Worm (Caenorhabditis elegans): ENCODE measurements around the gene nhx-3.

nhx-3 gene

DNA sequence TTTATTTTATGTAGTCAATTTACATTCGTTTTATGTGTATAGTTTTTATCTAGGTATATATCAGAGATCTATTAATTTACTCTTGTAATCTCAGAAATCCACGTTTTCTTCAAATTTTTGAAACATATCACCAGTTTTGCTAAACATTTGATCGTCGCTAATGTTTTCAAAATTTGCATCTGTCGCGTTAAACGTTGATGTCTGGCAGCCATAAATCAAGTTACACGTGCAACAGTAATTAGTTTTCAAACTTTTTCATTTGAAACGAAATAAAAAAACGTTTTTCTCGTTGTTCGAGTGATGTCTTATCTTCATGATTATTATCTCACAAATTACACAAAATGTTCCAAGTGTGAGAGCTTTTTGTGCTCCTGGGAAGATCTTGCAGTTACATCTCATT is 47.9 kb downstream of the nhx-3 start, which contains the start of gene srh-79:
srh-79 (plus strand) TSS at position 301 of the 400 bp plus-strand sequence.
- TF ChIP-seq pes-1 (GFP tag; IDR thresholded peaks at IDR 0.05) (no peak), F13C5.2 (tag; optimal IDR thresholded peaks at IDR 0.05) (no peak), B0310.2 (tag; optimal IDR thresholded peaks at IDR 0.05) (no peak)

ce11 chrV:7495189-7495588 is 50.1 kb downstream of the nhx-3 start, which contains the start of gene srbc-11:
Gene srbc-11 (minus strand): TSS chrV:7495289.
- TF ChIP-seq ama-1 (optimal IDR thresholded peaks at IDR 0.05), result no peak

- TF ChIP-seq hnd-1 (tag; optimal IDR thresholded peaks at IDR 0.05) (no peak), B0310.2 (tag; optimal IDR thresholded peaks at IDR 0.05) (no peak), ceh-13 (GFP tag; optimal IDR thresholded peaks at IDR 0.05) (no peak), tbx-37 (GFP tag; conservative IDR thresholded peaks at IDR 0.05) (no peak), ceh-36 (tag; optimal IDR thresholded peaks at IDR 0.05) (no peak), ets-7 (tag; optimal IDR thresholded peaks at IDR 0.05) (no peak), flt-1 (GFP tag; IDR thresholded peaks at IDR 0.05) (no peak), F13C5.2 (tag; optimal IDR thresholded peaks at IDR 0.05) (no peak), hmbx-1 (tag; optimal IDR thresholded peaks at IDR 0.05) (no peak)
Measured at ce11 chrV:7492924-7493323, 52.4 kb downstream of the nhx-3 start, which contains the start of gene srbc-10. Gene srbc-10 (minus strand): TSS chrV:7493024.
